Worm (Caenorhabditis elegans): ENCODE data around the gene ape-1.

The ape-1 gene

ce11 chrV:11647821-11648220, 27.9 kb upstream of the ape-1 start:
- TF ChIP-seq peb-1 (tag; optimal IDR thresholded peaks at IDR 0.05) (no peak), sma-9 (GFP tag; optimal IDR thresholded peaks at IDR 0.05) (peak; percentile 43), sma-9 (tag; optimal IDR thresholded peaks at IDR 0.05) (no peak), fos-1 (tag; optimal IDR thresholded peaks at IDR 0.05) (peak; percentile 19), egl-27 (tag; optimal IDR thresholded peaks at IDR 0.05) (no peak), skn-1 (tag; optimal IDR thresholded peaks at IDR 0.05) (no peak)

- TF ChIP-seq fos-1 (tag; optimal IDR thresholded peaks at IDR 0.05) = peak; percentile 51
- peak; percentile 56 for TF ChIP-seq crh-2 (tag; optimal IDR thresholded peaks at IDR 0.05)
- TF ChIP-seq blmp-1 (tag; optimal IDR thresholded peaks at IDR 0.05; ENCODE audit: insufficient read depth) = no peak
- no peak for TF ChIP-seq unc-39 (tag; optimal IDR thresholded peaks at IDR 0.05)
- no peak for TF ChIP-seq F13H6.1 (tag; optimal IDR thresholded peaks at IDR 0.05)
- no peak for TF ChIP-seq snpc-4 (tag; optimal IDR thresholded peaks at IDR 0.05)
- peak; percentile 27 for TF ChIP-seq sma-3 (GFP tag; optimal IDR thresholded peaks at IDR 0.05)
- TF ChIP-seq nhr-25 (tag; optimal IDR thresholded peaks at IDR 0.05) = no peak
- TF ChIP-seq skn-1 (tag; optimal IDR thresholded peaks at IDR 0.05) = peak; percentile 14
- TF ChIP-seq unc-62 (GFP tag; optimal IDR thresholded peaks at IDR 0.05) = no peak
- TF ChIP-seq mab-5 (tag; optimal IDR thresholded peaks at IDR 0.05) = no peak
- no peak for TF ChIP-seq peb-1 (tag; optimal IDR thresholded peaks at IDR 0.05)
- TF ChIP-seq sma-9 (GFP tag; optimal IDR thresholded peaks at IDR 0.05) = peak; percentile 84
- no peak for TF ChIP-seq sma-9 (tag; optimal IDR thresholded peaks at IDR 0.05)
These were observed 27.3 kb upstream of the ape-1 start for ce11 chrV:11648435-11648834.

DNA sequence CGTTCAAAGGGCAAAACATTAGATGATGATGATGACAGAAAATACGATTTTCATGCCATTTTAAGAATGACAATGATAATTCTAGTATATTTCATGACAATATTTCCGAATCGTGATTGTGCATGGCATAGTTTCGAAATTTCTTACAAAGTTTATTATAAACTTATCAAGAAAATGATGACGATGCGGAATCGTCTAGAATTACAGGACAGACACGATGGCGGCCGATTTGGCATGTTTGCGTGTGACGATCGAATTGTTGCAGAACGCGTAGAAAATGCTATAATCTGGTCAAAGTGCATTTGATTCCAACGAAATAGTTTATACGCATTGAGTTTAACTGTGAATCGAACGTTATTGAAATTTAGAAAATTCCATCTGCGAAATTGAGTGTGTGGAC, 26.5 kb upstream of the ape-1 start:
- peak; percentile 89 for TF ChIP-seq sma-9 (GFP tag; optimal IDR thresholded peaks at IDR 0.05)
- TF ChIP-seq sma-9 (tag; optimal IDR thresholded peaks at IDR 0.05) = no peak
- peak; percentile 55 for TF ChIP-seq sma-3 (GFP tag; optimal IDR thresholded peaks at IDR 0.05)
- peak; percentile 43 for TF ChIP-seq crh-2 (tag; optimal IDR thresholded peaks at IDR 0.05)
- no peak for TF ChIP-seq ztf-1 (GFP tag; conservative IDR thresholded peaks at IDR 0.05)

ce11 chrV:11650720-11651119, 25.0 kb upstream of the ape-1 start, which contains the start of gene zip-10:
Gene zip-10, minus strand, starts transcription at chrV:11650762.
- TF ChIP-seq elt-1 (tag; optimal IDR thresholded peaks at IDR 0.05) (no peak), blmp-1 (tag; optimal IDR thresholded peaks at IDR 0.05; ENCODE audit: insufficient read depth) (no peak), crh-2 (tag; optimal IDR thresholded peaks at IDR 0.05) (peak; percentile 48), R02D3.7 (tag; optimal IDR thresholded peaks at IDR 0.05) (no peak), unc-39 (tag; optimal IDR thresholded peaks at IDR 0.05) (no peak), gmeb-1 (tag; optimal IDR thresholded peaks at IDR 0.05) (peak; percentile 6), mdl-1 (tag; optimal IDR thresholded peaks at IDR 0.05) (no peak), aly-2 (tag; optimal IDR thresholded peaks at IDR 0.05) (no peak), sma-3 (GFP tag; optimal IDR thresholded peaks at IDR 0.05) (peak; percentile 27), elt-3 (tag; optimal IDR thresholded peaks at IDR 0.05) (no peak), nhr-77 (tag; optimal IDR thresholded peaks at IDR 0.05) (no peak), ztf-11 (tag; optimal IDR thresholded peaks at IDR 0.05) (no peak), ama-1 (optimal IDR thresholded peaks at IDR 0.05) (no peak), fos-1 (tag; optimal IDR thresholded peaks at IDR 0.05) (peak; percentile 79), ZK546.5 (tag; optimal IDR thresholded peaks at IDR 0.05) (no peak), alr-1 (tag; optimal IDR thresholded peaks at IDR 0.05) (no peak), dmd-4 (tag; optimal IDR thresholded peaks at IDR 0.05) (no peak), sma-9 (GFP tag; optimal IDR thresholded peaks at IDR 0.05) (peak; percentile 82), sma-9 (tag; optimal IDR thresholded peaks at IDR 0.05) (no peak), nhr-11 (tag; optimal IDR thresholded peaks at IDR 0.05) (no peak), nhr-129 (tag; optimal IDR thresholded peaks at IDR 0.05) (no peak), mbf-1 (tag; optimal IDR thresholded peaks at IDR 0.05) (no peak), nhr-12 (tag; optimal IDR thresholded peaks at IDR 0.05) (no peak), nhr-6 (tag; optimal IDR thresholded peaks at IDR 0.05) (no peak), Y55F3AM.14 (GFP tag; optimal IDR thresholded peaks at IDR 0.05) (no peak), lin-11 (tag; optimal IDR thresholded peaks at IDR 0.05) (no peak), lsy-2 (tag; optimal IDR thresholded peaks at IDR 0.05) (no peak), F13H6.1 (tag; optimal IDR thresholded peaks at IDR 0.05) (peak; percentile 50)

ce11 chrV:11653095-11653494, 22.6 kb upstream of the ape-1 start:
- no peak for TF ChIP-seq ceh-16 (tag; optimal IDR thresholded peaks at IDR 0.05)
- no peak for TF ChIP-seq elt-3 (tag; optimal IDR thresholded peaks at IDR 0.05)
- TF ChIP-seq sma-3 (GFP tag; optimal IDR thresholded peaks at IDR 0.05) = no peak
- TF ChIP-seq gmeb-1 (tag; optimal IDR thresholded peaks at IDR 0.05) = no peak
- TF ChIP-seq ztf-1 (GFP tag; conservative IDR thresholded peaks at IDR 0.05) = no peak
- TF ChIP-seq Y55F3AM.14 (GFP tag; optimal IDR thresholded peaks at IDR 0.05) = no peak
- no peak for TF ChIP-seq fos-1 (tag; optimal IDR thresholded peaks at IDR 0.05)
- no peak for TF ChIP-seq ama-1 (optimal IDR thresholded peaks at IDR 0.05)
- TF ChIP-seq peb-1 (tag; optimal IDR thresholded peaks at IDR 0.05) = no peak
- no peak for TF ChIP-seq nhr-21 (tag; optimal IDR thresholded peaks at IDR 0.05)
- no peak for TF ChIP-seq ZK546.5 (tag; optimal IDR thresholded peaks at IDR 0.05)
- TF ChIP-seq nhr-11 (tag; optimal IDR thresholded peaks at IDR 0.05) = no peak
- TF ChIP-seq nhr-77 (tag; optimal IDR thresholded peaks at IDR 0.05) = no peak
- no peak for TF ChIP-seq alr-1 (tag; optimal IDR thresholded peaks at IDR 0.05)
- no peak for TF ChIP-seq lin-13 (GFP tag; optimal IDR thresholded peaks at IDR 0.05)
- no peak for TF ChIP-seq unc-62 (GFP tag; optimal IDR thresholded peaks at IDR 0.05)
- no peak for TF ChIP-seq lsy-2 (tag; optimal IDR thresholded peaks at IDR 0.05)

Data from whole organism, L2 larva.